Fruit fly (Drosophila melanogaster) whole organism, prepupa: ENCODE data around the gene CG15414.

Experiments
- CG10631 ChIP-seq: fragments of 200-800 bp; sonication (Bioruptor generic); optimal IDR thresholded peaks from 2 replicates; lab custom pipeline; 2016; ENCODE audit warnings: missing biosample characterization, missing genetic modification characterization
- CG11294 ChIP-seq: fragments of 200-800 bp; sonication (Bioruptor generic); IDR thresholded peaks from 2 replicates; pipeline ENCODE4 v1.3.6; 2022; ENCODE audit warnings: missing biosample characterization, missing genetic modification characterization
- CG11762 ChIP-seq: fragments of 200-800 bp; sonication (Bioruptor generic); optimal IDR thresholded peaks from 3 replicates; lab custom pipeline; 2016; ENCODE audit warnings: missing biosample characterization, missing genetic modification characterization; ENCODE audit not compliant: insufficient read depth
- CG11902 ChIP-seq: fragments of 200-800 bp; sonication (Bioruptor generic); optimal IDR thresholded peaks from 3 replicates; lab custom pipeline; 2016; ENCODE audit warnings: missing biosample characterization, missing genetic modification characterization
- CG15336 ChIP-seq: fragments of 200-800 bp; sonication (Bioruptor generic); IDR thresholded peaks from 2 replicates; pipeline ENCODE4 v1.3.6; 2022; ENCODE audit warnings: missing biosample characterization, missing genetic modification characterization
- CG1621 ChIP-seq: fragments of 200-800 bp; sonication (Bioruptor generic); optimal IDR thresholded peaks from 3 replicates; lab custom pipeline; 2018; ENCODE audit warnings: missing biosample characterization, mild to moderate bottlenecking, missing genetic modification characterization
- CG16779 ChIP-seq: fragments of 200-800 bp; sonication (Bioruptor generic); optimal IDR thresholded peaks from 3 replicates; lab custom pipeline; 2017; ENCODE audit warnings: missing biosample characterization, mild to moderate bottlenecking, missing genetic modification characterization
- CG3032 ChIP-seq: fragments of 200-800 bp; optimal IDR thresholded peaks from 2 replicates; lab custom pipeline; 2019; ENCODE audit warnings: missing biosample characterization, mild to moderate bottlenecking, missing genetic modification characterization, moderate library complexity
- CG31627 ChIP-seq: fragments of 200-800 bp; sonication (Bioruptor generic); optimal IDR thresholded peaks from 3 replicates; lab custom pipeline; 2016; ENCODE audit warnings: missing biosample characterization, missing genetic modification characterization
- CG6163 ChIP-seq: fragments of 200-800 bp; sonication (Bioruptor generic); IDR thresholded peaks from 3 replicates; pipeline ENCODE4 v1.3.6; 2022; ENCODE audit warnings: missing biosample characterization, missing genetic modification characterization
- CG6792 ChIP-seq: fragments of 200-800 bp; sonication (Bioruptor generic); optimal IDR thresholded peaks from 3 replicates; lab custom pipeline; 2016; ENCODE audit warnings: missing biosample characterization, missing genetic modification characterization
- CG7368 ChIP-seq: fragments of 200-800 bp; sonication (Bioruptor generic); optimal IDR thresholded peaks from 3 replicates; lab custom pipeline; 2016; ENCODE audit warnings: missing biosample characterization, missing genetic modification characterization
- CG8119 ChIP-seq: fragments of 200-800 bp; sonication (Bioruptor generic); IDR thresholded peaks from 3 replicates; pipeline ENCODE4 v1.3.6; 2022; ENCODE audit warnings: missing biosample characterization, missing genetic modification characterization
- CG8632 ChIP-seq: fragments of 200-800 bp; sonication (Bioruptor generic); optimal IDR thresholded peaks from 3 replicates; lab custom pipeline; 2016; ENCODE audit warnings: missing biosample characterization, missing genetic modification characterization
- CG9139 ChIP-seq: fragments of 200-800 bp; sonication (Bioruptor generic); optimal IDR thresholded peaks from 3 replicates; lab custom pipeline; 2017; ENCODE audit warnings: missing biosample characterization, mild to moderate bottlenecking, missing genetic modification characterization
- Eip75B ChIP-seq: fragments of 200-800 bp; sonication (Bioruptor generic); optimal IDR thresholded peaks from 3 replicates; lab custom pipeline; 2016; ENCODE audit warnings: missing biosample characterization, missing genetic modification characterization
- Eip78C ChIP-seq: fragments of 200-800 bp; sonication (Bioruptor generic); peaks from one replicate; lab custom pipeline; 2016; ENCODE audit warnings: missing biosample characterization, missing genetic modification characterization
- Ets96B ChIP-seq: fragments of 200-800 bp; optimal IDR thresholded peaks from 2 replicates; lab custom pipeline; 2019; ENCODE audit warnings: missing biosample characterization, mild to moderate bottlenecking, missing genetic modification characterization, moderate library complexity
- Gug ChIP-seq: fragments of 200-800 bp; sonication (Bioruptor generic); IDR thresholded peaks from 2 replicates; pipeline ENCODE4 v1.3.6; 2022; ENCODE audit warnings: missing biosample characterization, missing genetic modification characterization
- Hr38 ChIP-seq: sonication (Bioruptor generic); optimal IDR thresholded peaks from 2 replicates; lab custom pipeline; 2016; ENCODE audit warnings: missing biosample characterization, missing genetic modification characterization
- Hr39 ChIP-seq: fragments of 200-800 bp; sonication (Bioruptor generic); optimal IDR thresholded peaks from 2 replicates; lab custom pipeline; 2016; ENCODE audit warnings: missing biosample characterization, missing genetic modification characterization
- Hr4 ChIP-seq: fragments of 200-800 bp; sonication (Bioruptor generic); optimal IDR thresholded peaks from 3 replicates; lab custom pipeline; 2016; ENCODE audit warnings: missing biosample characterization, missing genetic modification characterization
- Lpt ChIP-seq: fragments of 200-800 bp; sonication (Bioruptor generic); optimal IDR thresholded peaks from 3 replicates; lab custom pipeline; 2016; ENCODE audit warnings: missing biosample characterization, missing genetic modification characterization
- Met ChIP-seq: fragments of 200-800 bp; sonication (Bioruptor generic); optimal IDR thresholded peaks from 3 replicates; lab custom pipeline; 2016; ENCODE audit warnings: missing biosample characterization, missing genetic modification characterization
- OdsH ChIP-seq: fragments of 200-800 bp; sonication (Bioruptor generic); optimal IDR thresholded peaks from 3 replicates; lab custom pipeline; 2016; ENCODE audit warnings: missing biosample characterization, missing genetic modification characterization
- Sox102F ChIP-seq: fragments of 200-800 bp; sonication (Bioruptor generic); optimal IDR thresholded peaks from 2 replicates; lab custom pipeline; 2016; ENCODE audit warnings: missing biosample characterization, mild to moderate bottlenecking, missing genetic modification characterization
- Sox14 ChIP-seq: fragments of 200-800 bp; sonication (Bioruptor generic); optimal IDR thresholded peaks from 3 replicates; lab custom pipeline; 2016; ENCODE audit warnings: missing biosample characterization, missing genetic modification characterization
- achi ChIP-seq: fragments of 200-800 bp; sonication (Bioruptor generic); optimal IDR thresholded peaks from 3 replicates; lab custom pipeline; 2016; ENCODE audit warnings: missing biosample characterization, missing genetic modification characterization
- acj6 ChIP-seq: fragments of 200-800 bp; sonication (Bioruptor generic); optimal IDR thresholded peaks from 3 replicates; lab custom pipeline; 2016; ENCODE audit warnings: missing biosample characterization, missing genetic modification characterization
- cyc ChIP-seq: fragments of 200-800 bp; sonication (Bioruptor generic); optimal IDR thresholded peaks from 3 replicates; lab custom pipeline; 2016; ENCODE audit warnings: missing biosample characterization, missing genetic modification characterization
- dsx ChIP-seq: fragments of 200-800 bp; optimal IDR thresholded peaks from 3 replicates; lab custom pipeline; 2019; ENCODE audit warnings: missing biosample characterization, mild to moderate bottlenecking, missing genetic modification characterization, moderate library complexity; ENCODE audit not compliant: poor library complexity, severe bottlenecking
- esn ChIP-seq: fragments of 200-800 bp; sonication (Bioruptor generic); optimal IDR thresholded peaks from 2 replicates; lab custom pipeline; 2016; ENCODE audit warnings: missing biosample characterization, mild to moderate bottlenecking, missing genetic modification characterization, moderate library complexity
- fd59A ChIP-seq: fragments of 200-800 bp; sonication (Bioruptor generic); optimal IDR thresholded peaks from 2 replicates; lab custom pipeline; 2017; ENCODE audit warnings: missing biosample characterization, mild to moderate bottlenecking, missing genetic modification characterization, missing genetic modification reagents
- lz ChIP-seq: fragments of 200-800 bp; sonication (Bioruptor generic); optimal IDR thresholded peaks from 3 replicates; lab custom pipeline; 2016; ENCODE audit warnings: missing biosample characterization, missing genetic modification characterization
- salr ChIP-seq, 2 experiments: fragments of 200-800 bp; sonication (Bioruptor generic); optimal IDR thresholded peaks; 3 replicates each; lab custom pipeline; 2016 to 2018; ENCODE audit warnings: missing biosample characterization in 2 of 2, missing genetic modification characterization in 2 of 2, mild to moderate bottlenecking in 1 of 2
- spab ChIP-seq: fragments of 200-800 bp; sonication (Bioruptor generic); optimal IDR thresholded peaks from 2 replicates; lab custom pipeline; 2017; ENCODE audit warnings: missing biosample characterization, mild to moderate bottlenecking, missing genetic modification characterization, missing genetic modification reagents
- ss ChIP-seq, 2 experiments: fragments of 200-800 bp; sonication (Bioruptor generic); optimal IDR thresholded peaks; 2 replicates in 1 of 2; 3 replicates in 1 of 2; lab custom pipeline; 2017 to 2018; ENCODE audit warnings: mild to moderate bottlenecking in 2 of 2, missing biosample characterization in 2 of 2, missing genetic modification characterization in 2 of 2, moderate library complexity in 1 of 2
- svp ChIP-seq: fragments of 200-800 bp; sonication (Bioruptor generic); peaks from one replicate; lab custom pipeline; 2016; ENCODE audit warnings: missing biosample characterization, missing genetic modification characterization
- topi ChIP-seq: fragments of 200-800 bp; sonication (Bioruptor generic); optimal IDR thresholded peaks from 3 replicates; lab custom pipeline; 2016; ENCODE audit warnings: missing biosample characterization, missing genetic modification characterization

The CG15414 gene

dm6 chr2L:3475168-3475567, 15.7 kb downstream of the CG15414 start (continued):
- TF ChIP-seq salr (GFP tag; optimal IDR thresholded peaks at IDR 0.05; lab: Kevin White, UChicago) (no peak), Hr4 (GFP tag; lab: Kevin White, UChicago) (no peak), Hr39 (GFP tag; lab: Kevin White, UChicago) (peak; percentile 5), Sox14 (no peak), dsx (GFP tag; lab: Kevin White, UChicago) (no peak), fd59A (no peak), CG31627 (GFP tag; lab: Kevin White, UChicago) (peak; percentile 18), Sox102F (GFP tag; lab: Kevin White, UChicago) (no peak), CG3032 (tag; lab: Kevin White, UChicago) (peak; percentile 17), Lpt (GFP tag; lab: Kevin White, UChicago) (no peak), CG8119 (GFP tag; lab: Robert Waterston, UW) (no peak), CG7368 (GFP tag; lab: Kevin White, UChicago) (no peak), CG16779 (tag; lab: Kevin White, UChicago) (no peak), CG1621 (no peak), Eip78C (GFP tag; lab: Kevin White, UChicago) (peak; percentile 81), spab (GFP tag; lab: Kevin White, UChicago) (no peak), CG6163 (GFP tag; lab: Robert Waterston, UW) (no peak), Ets96B (tag; lab: Kevin White, UChicago) (peak; percentile 21), OdsH (GFP tag; lab: Kevin White, UChicago) (no peak), acj6 (GFP tag; lab: Kevin White, UChicago) (peak; percentile 2), Met (GFP tag; lab: Kevin White, UChicago) (no peak), CG11294 (GFP tag; lab: Robert Waterston, UW) (no peak), CG8632 (GFP tag; lab: Kevin White, UChicago) (no peak), Gug (GFP tag; lab: Robert Waterston, UW) (no peak), svp (GFP tag; lab: Kevin White, UChicago) (peak; percentile 99), topi (GFP tag; lab: Kevin White, UChicago) (peak; percentile 27), Eip75B (GFP tag; lab: Kevin White, UChicago) (no peak), ss (GFP tag; optimal IDR thresholded peaks at IDR 0.05; lab: Kevin White, UChicago) (no peak), Hr38 (GFP tag; lab: Kevin White, UChicago) (no peak), CG15336 (GFP tag; lab: Robert Waterston, UW) (no peak), CG11762 (no peak), lz (peak; percentile 28)
- TF ChIP-seq, all 60 proteins: peak for 12

- TF ChIP-seq CG9139 (GFP tag; lab: Kevin White, UChicago) (no peak), lz (peak; percentile 60), svp (GFP tag; lab: Kevin White, UChicago) (no peak), CG3032 (tag; lab: Kevin White, UChicago) (peak; percentile 2), achi (GFP tag; lab: Kevin White, UChicago) (no peak), CG6792 (peak; percentile 13), CG6163 (GFP tag; lab: Robert Waterston, UW) (no peak), CG11902 (GFP tag; lab: Kevin White, UChicago) (no peak), cyc (GFP tag; lab: Kevin White, UChicago) (peak; percentile 63), esn (GFP tag; lab: Kevin White, UChicago) (peak; percentile 57), CG8632 (GFP tag; lab: Kevin White, UChicago) (no peak), CG10631 (GFP tag; lab: Kevin White, UChicago) (no peak), topi (GFP tag; lab: Kevin White, UChicago) (peak; percentile 15), Hr39 (GFP tag; lab: Kevin White, UChicago) (peak; percentile 41), CG31627 (GFP tag; lab: Kevin White, UChicago) (peak; percentile 58), ss (GFP tag; optimal IDR thresholded peaks at IDR 0.05; lab: Kevin White, UChicago) (no peak), salr (GFP tag; optimal IDR thresholded peaks at IDR 0.05; lab: Kevin White, UChicago) (peak in 1 of 2 experiments; percentile 2)
Measured at dm6 chr2L:3472242-3472641, 18.6 kb downstream of the CG15414 start, which contains the start of gene Pgant4. TSS of gene Pgant4 (plus strand) at chr2L:3472603.
